Worm (Caenorhabditis elegans): ENCODE data around the gene snpc-3.4.

snpc-3.4 gene

ce11 chrIII:4004064-4004580, 15.7 kb upstream of the snpc-3.4 start, which contains the start of gene tif-1A (continued):
- TF ChIP-seq K09A11.1 (tag; optimal IDR thresholded peaks at IDR 0.05; ENCODE audit: insufficient read depth) = no peak
- no peak for TF ChIP-seq madf-2 (tag; optimal IDR thresholded peaks at IDR 0.05)
- TF ChIP-seq sox-2 (GFP tag; IDR thresholded peaks at IDR 0.05) = no peak
- no peak for TF ChIP-seq fkh-6 (tag; optimal IDR thresholded peaks at IDR 0.05)
- TF ChIP-seq hlh-13 (GFP tag; optimal IDR thresholded peaks at IDR 0.05) = no peak
- no peak for TF ChIP-seq unc-55 (GFP tag; optimal IDR thresholded peaks at IDR 0.05)
- peak; percentile 22 for TF ChIP-seq ceh-34 (tag; optimal IDR thresholded peaks at IDR 0.05)
- TF ChIP-seq unc-42 (tag; optimal IDR thresholded peaks at IDR 0.05) = peak; percentile 27
- TF ChIP-seq ceh-2 (tag; optimal IDR thresholded peaks at IDR 0.05) = peak; percentile 12
- no peak for TF ChIP-seq sox-4 (tag; optimal IDR thresholded peaks at IDR 0.05)
- TF ChIP-seq pag-3 (tag; optimal IDR thresholded peaks at IDR 0.05; ENCODE audit: borderline replicate concordance) = no peak
- no peak for TF ChIP-seq ceh-48 (tag; optimal IDR thresholded peaks at IDR 0.05)

ce11 chrIII:4005446-4006192, 14.2 kb upstream of the snpc-3.4 start, which contains the start of gene pxd-1:
Gene pxd-1 (plus strand): TSS chrIII:4006142.
- no peak for TF ChIP-seq tbx-2 (tag; optimal IDR thresholded peaks at IDR 0.05)
- TF ChIP-seq unc-86 (tag; optimal IDR thresholded peaks at IDR 0.05) = no peak
- TF ChIP-seq ceh-45 (GFP tag; IDR thresholded peaks at IDR 0.05) = no peak
- no peak for TF ChIP-seq hlh-30 (tag; optimal IDR thresholded peaks at IDR 0.05; ENCODE audit: insufficient read depth)
- no peak for TF ChIP-seq lim-6 (tag; optimal IDR thresholded peaks at IDR 0.05)
- peak; percentile 34 for TF ChIP-seq nfya-1 (tag; optimal IDR thresholded peaks at IDR 0.05)
- no peak for TF ChIP-seq pqm-1 (tag; optimal IDR thresholded peaks at IDR 0.05)
- TF ChIP-seq hlh-8 (tag; optimal IDR thresholded peaks at IDR 0.05) = no peak
- no peak for TF ChIP-seq Y22D7AL.16 (tag; optimal IDR thresholded peaks at IDR 0.05)
- TF ChIP-seq unc-3 (GFP tag; conservative IDR thresholded peaks at IDR 0.05) = no peak
- TF ChIP-seq unc-3 (tag; optimal IDR thresholded peaks at IDR 0.05) = no peak
- no peak for TF ChIP-seq ceh-48 (tag; optimal IDR thresholded peaks at IDR 0.05)
- TF ChIP-seq ceh-24 (tag; optimal IDR thresholded peaks at IDR 0.05) = no peak
- no peak for TF ChIP-seq ceh-18 (tag; optimal IDR thresholded peaks at IDR 0.05)
- no peak for TF ChIP-seq sox-2 (GFP tag; IDR thresholded peaks at IDR 0.05)
- no peak for TF ChIP-seq ceh-9 (tag; optimal IDR thresholded peaks at IDR 0.05)
- TF ChIP-seq sdc-2 (tag; optimal IDR thresholded peaks at IDR 0.05) = no peak
- TF ChIP-seq unc-55 (GFP tag; optimal IDR thresholded peaks at IDR 0.05) = peak; percentile 48
- no peak for TF ChIP-seq pros-1 (tag; optimal IDR thresholded peaks at IDR 0.05)
- TF ChIP-seq syd-9 (tag; optimal IDR thresholded peaks at IDR 0.05) = no peak
- peak; percentile 84 for TF ChIP-seq unc-42 (tag; optimal IDR thresholded peaks at IDR 0.05)
- TF ChIP-seq fkh-10 (GFP tag; optimal IDR thresholded peaks at IDR 0.05) = no peak
- no peak for TF ChIP-seq C08G9.2 (tag; optimal IDR thresholded peaks at IDR 0.05)

ce11 chrIII:4007017-4007416, 12.8 kb upstream of the snpc-3.4 start:
- TF ChIP-seq K02D7.2 (tag; optimal IDR thresholded peaks at IDR 0.05) (no peak), ceh-19 (GFP tag; optimal IDR thresholded peaks at IDR 0.05) (no peak), ceh-6 (GFP tag; optimal IDR thresholded peaks at IDR 0.05) (no peak), pax-1 (tag; optimal IDR thresholded peaks at IDR 0.05) (no peak), fkh-10 (GFP tag; optimal IDR thresholded peaks at IDR 0.05) (no peak), pha-2 (tag; optimal IDR thresholded peaks at IDR 0.05) (no peak), nfya-1 (tag; optimal IDR thresholded peaks at IDR 0.05) (no peak), ceh-22 (tag; optimal IDR thresholded peaks at IDR 0.05) (no peak), ceh-18 (tag; optimal IDR thresholded peaks at IDR 0.05) (no peak)
